Fruit fly (Drosophila melanogaster) whole organism, embryonic: ENCODE measurements around the gene QC.

Experiments used
- CG12104 ChIP-seq: fragments of 200-800 bp; sonication (Bioruptor generic); optimal IDR thresholded peaks from 3 replicates; lab custom pipeline; 2016; ENCODE audit warnings: missing biosample characterization, missing genetic modification characterization
- CG15696 ChIP-seq: fragments of 200-800 bp; sonication (Bioruptor generic); optimal IDR thresholded peaks from 2 replicates; lab custom pipeline; 2019; ENCODE audit warnings: missing biosample characterization, mild to moderate bottlenecking, missing genetic modification characterization, moderate library complexity
- CG3065 ChIP-seq: fragments of 200-800 bp; sonication (Bioruptor generic); optimal IDR thresholded peaks from 2 replicates; lab custom pipeline; 2016; ENCODE audit warnings: missing biosample characterization, missing genetic modification characterization
- Xbp1 ChIP-seq: fragments of 200-800 bp; sonication (Bioruptor generic); optimal IDR thresholded peaks from 3 replicates; lab custom pipeline; 2016; ENCODE audit warnings: missing biosample characterization, mild to moderate bottlenecking, missing genetic modification characterization
- dan ChIP-seq: fragments of 200-800 bp; sonication (Bioruptor generic); IDR thresholded peaks from 2 replicates; pipeline ENCODE4 v1.3.6; 2022; ENCODE audit warnings: missing biosample characterization, missing genetic modification characterization
- gem ChIP-seq: fragments of 200-800 bp; sonication (Bioruptor generic); optimal IDR thresholded peaks from 2 replicates; lab custom pipeline; 2019; ENCODE audit warnings: missing biosample characterization, mild to moderate bottlenecking, missing genetic modification characterization, moderate library complexity

DNA sequence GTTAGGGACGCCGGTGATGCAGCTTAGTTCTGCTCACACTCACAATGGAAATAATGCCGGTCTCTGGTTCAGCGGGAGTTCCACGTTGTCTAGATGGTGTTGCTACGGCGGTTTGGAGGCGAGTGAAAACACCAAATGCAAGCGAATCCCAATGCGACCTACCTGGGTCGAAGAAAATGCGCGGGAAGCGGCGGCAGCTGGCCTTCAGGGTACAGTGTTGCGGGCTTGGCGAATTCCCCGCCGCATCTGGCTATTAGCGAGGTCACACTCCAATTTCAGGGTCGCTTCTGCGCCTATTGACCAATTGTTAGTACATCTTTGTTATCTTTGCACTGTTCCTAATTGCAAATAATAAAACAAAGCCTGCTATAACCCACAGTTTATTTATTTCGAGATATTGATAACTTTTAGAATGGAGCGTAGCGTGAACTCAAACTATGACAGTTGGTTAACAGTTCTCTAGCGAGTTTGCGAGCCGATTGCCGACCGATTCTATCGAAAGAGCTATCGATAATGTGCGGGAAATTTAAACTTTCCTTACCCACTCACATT lies 30.2 kb upstream of the QC start, which contains the start of gene Rcc1:
- no peak for TF ChIP-seq CG3065 (GFP tag; lab: Kevin White, UChicago)
- TF ChIP-seq gem = no peak
- TF ChIP-seq Xbp1 = peak; percentile 18
- TF ChIP-seq CG15696 (tag; lab: Kevin White, UChicago) = peak; percentile 23
- TF ChIP-seq dan (GFP tag; lab: Robert Waterston, UW) = no peak
- no peak for TF ChIP-seq CG12104
